Worm (Caenorhabditis elegans) whole organism, L4/young adult: ENCODE measurements around the gene mab-7.

Experiments used
- W03F9.2 ChIP-seq: fragments of 150-350 bp; optimal IDR thresholded peaks from 2 replicates; lab custom pipeline; 2014; ENCODE audit warnings: missing biosample characterization, missing genetic modification characterization
- dao-5 ChIP-seq: sonication (generic microtip); optimal IDR thresholded peaks from 2 replicates; lab custom pipeline; 2016; ENCODE audit warnings: missing genotype, missing genetic modification characterization, moderate library complexity, missing compliant biosample characterization
- him-1 ChIP-seq: sonication (generic microtip); optimal IDR thresholded peaks from 2 replicates; lab custom pipeline; 2016; ENCODE audit warnings: missing genotype, missing genetic modification reagents, missing genetic modification characterization, missing compliant biosample characterization

mab-7 gene

ce11 chrX:888294-888693 is 9.6 kb downstream of the mab-7 start, which contains the start of gene mam-1:
Gene mam-1, minus strand, starts transcription at chrX:888394.
- TF ChIP-seq him-1 (tag; lab: Kevin White, UChicago) (no peak), dao-5 (tag; lab: Kevin White, UChicago) (no peak), W03F9.2 (no peak)

DNA sequence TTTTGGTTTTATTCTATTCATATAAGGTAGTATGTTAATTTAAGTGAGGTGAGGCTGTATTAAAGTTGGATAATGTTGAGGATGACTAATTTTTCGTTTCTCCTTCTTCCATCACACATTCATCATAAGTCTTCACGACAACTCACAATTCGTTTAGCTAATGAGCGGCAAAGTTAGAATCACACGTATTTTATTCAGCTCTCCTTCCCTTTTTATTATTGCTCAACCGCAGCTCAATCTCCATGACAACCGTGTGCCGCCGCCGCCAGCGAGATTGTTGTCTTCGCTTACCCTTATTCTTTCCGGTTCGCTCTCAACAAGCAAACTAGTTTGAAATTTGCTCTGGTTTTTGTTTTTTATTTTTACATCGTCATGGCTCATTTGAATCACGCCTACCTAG is 17.5 kb downstream of the mab-7 start, which contains the start of gene ZC13.2:
TSS of gene ZC13.2 (plus strand) at position 301 of the 400 bp plus-strand sequence.
- no peak for TF ChIP-seq W03F9.2
- TF ChIP-seq dao-5 (tag; lab: Kevin White, UChicago) = no peak
- no peak for TF ChIP-seq him-1 (tag; lab: Kevin White, UChicago)

ce11 chrX:876935-877334 is 20.9 kb downstream of the mab-7 start, which contains the start of gene ZC13.1:
Gene ZC13.1, plus strand, starts transcription at chrX:877239.
- no peak for TF ChIP-seq him-1 (tag; lab: Kevin White, UChicago)
- no peak for TF ChIP-seq W03F9.2
- no peak for TF ChIP-seq dao-5 (tag; lab: Kevin White, UChicago)

ce11 chrX:873634-874033 is 24.2 kb downstream of the mab-7 start:
- TF ChIP-seq dao-5 (tag; lab: Kevin White, UChicago) (no peak), him-1 (tag; lab: Kevin White, UChicago) (no peak), W03F9.2 (no peak)

- TF ChIP-seq dao-5 (tag; lab: Kevin White, UChicago) = no peak
- no peak for TF ChIP-seq him-1 (tag; lab: Kevin White, UChicago)
- TF ChIP-seq W03F9.2 = no peak
Observed at ce11 chrX:871957-872715, 25.7 kb downstream of the mab-7 start, which contains the start of gene F56F10.1. Gene F56F10.1, plus strand, starts transcription at chrX:872603.

ce11 chrX:871020-871419 is 26.8 kb downstream of the mab-7 start, which contains the start of gene lgl-1:
Gene lgl-1, minus strand, starts transcription at chrX:871089.
- TF ChIP-seq W03F9.2 = no peak

- TF ChIP-seq W03F9.2 = no peak
- no peak for TF ChIP-seq dao-5 (tag; lab: Kevin White, UChicago)
- TF ChIP-seq him-1 (tag; lab: Kevin White, UChicago) = no peak
Observed at ce11 chrX:865214-865613, 32.6 kb downstream of the mab-7 start.

DNA sequence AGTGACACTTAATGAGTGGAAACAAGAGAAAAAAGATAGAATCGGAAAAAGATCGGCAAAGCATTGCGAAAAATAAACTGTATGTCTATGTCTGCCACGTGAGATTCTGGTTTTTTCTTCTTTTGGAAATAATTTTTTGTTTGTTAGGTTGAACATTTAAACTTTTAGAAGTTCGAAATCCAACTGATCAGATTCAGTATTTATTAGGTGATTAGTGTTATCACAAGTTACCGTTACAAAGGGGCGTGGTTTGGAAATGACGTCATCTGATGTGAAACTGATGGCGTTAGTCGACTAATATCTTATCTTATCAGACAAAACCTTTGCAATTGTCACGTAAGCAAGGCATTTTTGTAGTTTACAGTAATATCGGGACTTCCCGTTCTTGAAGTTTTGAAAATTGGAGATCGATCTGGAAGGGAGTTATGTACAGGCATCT is 33.5 kb downstream of the mab-7 start:
- TF ChIP-seq dao-5 (tag; lab: Kevin White, UChicago) = no peak
- TF ChIP-seq W03F9.2 = no peak
- TF ChIP-seq him-1 (tag; lab: Kevin White, UChicago) = no peak

DNA sequence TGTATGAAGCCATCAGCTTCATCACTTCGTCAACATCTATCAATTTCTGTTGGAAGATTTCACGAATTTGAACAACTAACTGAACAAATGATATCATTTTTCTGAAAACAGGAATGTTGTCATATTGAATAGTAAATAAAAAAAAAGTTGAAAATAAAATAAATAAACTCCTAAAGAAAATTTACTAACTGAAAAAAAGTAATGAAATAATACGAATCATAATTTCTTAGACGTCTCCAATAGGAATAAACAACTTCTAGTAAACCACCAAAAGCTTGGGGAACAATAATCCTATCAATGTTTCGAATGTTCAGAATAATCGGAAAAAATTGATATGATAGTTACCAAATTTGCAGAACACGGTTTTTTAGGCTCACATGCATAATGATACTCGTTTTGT is 34.4 kb downstream of the mab-7 start, which contains the start of gene cdo-1:
TSS of gene cdo-1 (minus strand) at position 101 of the 400 bp plus-strand sequence.
- TF ChIP-seq him-1 (tag; lab: Kevin White, UChicago) (no peak), dao-5 (tag; lab: Kevin White, UChicago) (no peak)

ce11 chrX:861378-861777 is 36.5 kb downstream of the mab-7 start:
- no peak for TF ChIP-seq dao-5 (tag; lab: Kevin White, UChicago)
- TF ChIP-seq him-1 (tag; lab: Kevin White, UChicago) = no peak
- TF ChIP-seq W03F9.2 = no peak

DNA sequence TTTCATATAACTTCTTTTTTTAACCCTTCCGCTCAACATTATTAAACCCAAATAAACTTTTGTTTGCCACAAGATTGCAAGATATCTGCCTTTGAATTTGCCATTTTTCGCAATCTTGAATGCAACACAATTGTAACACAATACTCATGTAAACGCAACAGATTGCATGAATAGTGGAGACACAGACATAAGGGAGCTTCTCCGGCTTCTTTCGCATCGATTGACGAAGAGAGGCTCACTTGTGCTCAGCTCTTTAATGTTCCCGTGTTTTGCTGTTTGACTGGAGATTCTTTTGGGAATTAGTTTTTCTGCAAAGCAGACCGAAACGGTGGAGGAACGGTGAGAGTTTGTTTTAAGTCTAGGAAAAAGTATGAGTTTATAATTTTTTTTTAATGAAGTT is 38.4 kb downstream of the mab-7 start, which contains the start of gene F56F10.2:
TSS of gene F56F10.2 (plus strand) at position 215 of the 400 bp plus-strand sequence.
- TF ChIP-seq dao-5 (tag; lab: Kevin White, UChicago) (no peak), him-1 (tag; lab: Kevin White, UChicago) (no peak), W03F9.2 (no peak)

DNA sequence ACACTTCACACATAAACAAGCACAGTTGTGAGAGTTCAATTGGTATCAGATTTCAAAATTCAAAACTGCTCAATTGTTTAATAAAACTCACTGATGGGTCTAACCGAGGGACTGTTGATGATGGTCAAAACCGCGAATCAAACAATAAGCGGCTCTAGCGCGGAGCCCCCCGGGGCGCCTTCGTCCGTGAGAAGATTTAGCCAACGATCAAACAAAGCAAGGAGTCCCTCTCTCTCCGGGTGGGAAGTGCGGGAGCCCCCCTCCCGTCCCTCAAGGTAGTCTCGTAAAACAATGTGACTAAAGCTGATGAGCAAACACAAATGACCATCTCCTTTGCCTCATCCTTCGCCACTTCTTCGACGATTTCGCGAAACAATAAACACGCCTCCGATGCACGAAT is 40.2 kb downstream of the mab-7 start:
- no peak for TF ChIP-seq him-1 (tag; lab: Kevin White, UChicago)
- TF ChIP-seq W03F9.2 = no peak
- no peak for TF ChIP-seq dao-5 (tag; lab: Kevin White, UChicago)

DNA sequence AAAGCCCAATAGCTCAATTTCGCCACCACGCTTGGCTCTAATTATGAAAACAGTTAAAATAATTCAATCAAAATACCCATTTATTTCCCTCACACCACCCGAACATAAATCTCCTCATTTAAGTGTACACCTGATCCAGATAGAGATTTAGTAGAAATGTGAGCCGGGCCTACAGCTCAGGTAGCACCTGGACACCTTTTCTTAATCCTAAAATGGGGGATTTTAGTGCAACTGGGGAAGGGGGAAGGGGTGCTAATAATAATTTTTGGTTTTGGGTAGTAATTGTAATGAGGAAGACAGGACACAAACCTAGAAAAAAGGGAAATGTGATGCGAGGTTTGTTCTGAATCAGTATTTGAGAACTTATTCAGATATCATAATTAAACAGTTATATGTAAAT is 44.2 kb downstream of the mab-7 start:
- TF ChIP-seq him-1 (tag; lab: Kevin White, UChicago) = no peak
- TF ChIP-seq W03F9.2 = no peak
- TF ChIP-seq dao-5 (tag; lab: Kevin White, UChicago) = no peak

- TF ChIP-seq dao-5 (tag; lab: Kevin White, UChicago) (no peak), W03F9.2 (no peak), him-1 (tag; lab: Kevin White, UChicago) (no peak)
Observed at ce11 chrX:852739-853268, 45.0 kb downstream of the mab-7 start.
